Worm (Caenorhabditis elegans) whole organism, L1 larva: Measurements from ENCODE around the gene lips-6.
A peak's percentile ranks its signal among the peaks of the same experiment; 100 is the strongest.

Experiments
- C16A3.4 ChIP-seq: fragments of 150-350 bp; optimal IDR thresholded peaks from 2 replicates; lab custom pipeline; 2014; ENCODE audit warnings: missing biosample characterization, missing genetic modification characterization
- C34B4.2 ChIP-seq: sonication (generic microtip); optimal IDR thresholded peaks from 2 replicates; lab custom pipeline; 2017; ENCODE audit warnings: mild to moderate bottlenecking, missing genetic modification characterization, missing compliant biosample characterization
- Y116A8C.19 ChIP-seq: sonication (generic microtip); optimal IDR thresholded peaks from 2 replicates; lab custom pipeline; 2016; ENCODE audit warnings: missing compliant biosample characterization, missing genetic modification characterization, borderline replicate concordance
- ama-1 ChIP-seq: fragments of 150-350 bp; optimal IDR thresholded peaks from 2 replicates; lab custom pipeline; 2014
- blmp-1 ChIP-seq: fragments of 150-350 bp; optimal IDR thresholded peaks from 2 replicates; lab custom pipeline; 2014; ENCODE audit warnings: missing biosample characterization, missing genetic modification characterization
- ceh-63 ChIP-seq: fragments of 200-800 bp; sonication (Bioruptor generic); optimal IDR thresholded peaks from 2 replicates; lab custom pipeline; 2018; ENCODE audit warnings: mild to moderate bottlenecking, missing genetic modification characterization, missing compliant biosample characterization
- ceh-8 ChIP-seq: fragments of 200-800 bp; sonication (Bioruptor generic); optimal IDR thresholded peaks from 2 replicates; lab custom pipeline; 2018; ENCODE audit warnings: mild to moderate bottlenecking, missing genetic modification characterization, moderate library complexity, missing compliant biosample characterization
- ces-1 ChIP-seq: fragments of 150-350 bp; optimal IDR thresholded peaks from 2 replicates; lab custom pipeline; 2014; ENCODE audit warnings: missing biosample characterization, missing genetic modification reagents, missing genetic modification characterization
- dsc-1 ChIP-seq: sonication (generic microtip); optimal IDR thresholded peaks from 2 replicates; lab custom pipeline; 2016; ENCODE audit warnings: mild to moderate bottlenecking, missing genetic modification characterization, missing compliant biosample characterization
- efl-3 ChIP-seq: fragments of 200-800 bp; sonication (Bioruptor generic); optimal IDR thresholded peaks from 2 replicates; lab custom pipeline; 2018; ENCODE audit warnings: mild to moderate bottlenecking, missing genetic modification characterization, missing compliant biosample characterization
- egl-13 ChIP-seq: sonication (generic microtip); optimal IDR thresholded peaks from 2 replicates; lab custom pipeline; 2016; ENCODE audit warnings: missing genotype, missing genetic modification reagents, missing genetic modification characterization, missing compliant biosample characterization
- egl-27 ChIP-seq, 2 experiments: fragments of 150-350 bp in 1 of 2; sonication (generic microtip); optimal IDR thresholded peaks; 3 replicates each; lab custom pipeline; 2017 to 2018; ENCODE audit warnings: missing biosample characterization in 2 of 2, missing genetic modification characterization in 2 of 2, missing genetic modification reagents in 2 of 2
- elt-2 ChIP-seq: sonication (generic microtip); optimal IDR thresholded peaks from 2 replicates; lab custom pipeline; 2016; ENCODE audit warnings: missing genetic modification characterization, mild to moderate bottlenecking, inconsistent platforms, missing compliant biosample characterization, missing genetic modification reagents
- elt-3 ChIP-seq, 6 experiments: fragments of 150-350 bp in 1 of 6; sonication (generic microtip); optimal IDR thresholded peaks; 2 replicates each; lab custom pipeline; 2017 to 2018; ENCODE audit warnings: missing biosample characterization in 6 of 6, missing genetic modification characterization in 6 of 6, inconsistent platforms in 1 of 6
- fkh-10 ChIP-seq: sonication (generic microtip); optimal IDR thresholded peaks from 2 replicates; lab custom pipeline; 2017; ENCODE audit warnings: missing biosample characterization, missing genetic modification reagents, missing genetic modification characterization
- fkh-4 ChIP-seq: sonication (generic microtip); optimal IDR thresholded peaks from 2 replicates; lab custom pipeline; 2016; ENCODE audit warnings: missing compliant biosample characterization, missing genetic modification characterization, borderline replicate concordance
- fos-1 ChIP-seq: fragments of 150-350 bp; optimal IDR thresholded peaks from 2 replicates; lab custom pipeline; 2014; ENCODE audit warnings: missing biosample characterization, missing genetic modification characterization
- hlh-17 ChIP-seq: fragments of 200-800 bp; sonication (Bioruptor generic); optimal IDR thresholded peaks from 2 replicates; lab custom pipeline; 2018; ENCODE audit warnings: missing genetic modification characterization, mild to moderate bottlenecking, missing compliant biosample characterization, moderate library complexity, borderline replicate concordance
- hlh-4 ChIP-seq: sonication (generic microtip); optimal IDR thresholded peaks from 2 replicates; lab custom pipeline; 2016; ENCODE audit warnings: mild to moderate bottlenecking, missing genetic modification characterization, missing compliant biosample characterization
- irx-1 ChIP-seq: sonication (generic microtip); optimal IDR thresholded peaks from 2 replicates; lab custom pipeline; 2016; ENCODE audit warnings: missing genetic modification characterization, missing compliant biosample characterization
- jun-1 ChIP-seq: fragments of 150-350 bp; optimal IDR thresholded peaks from 2 replicates; lab custom pipeline; 2014; ENCODE audit warnings: missing biosample characterization, missing genetic modification reagents, missing genetic modification characterization
- lin-35 ChIP-seq, 2 experiments: fragments of 150-350 bp; optimal IDR thresholded peaks; 2 replicates each; lab custom pipeline; 2014; ENCODE audit warnings: missing biosample characterization in 2 of 2, missing genetic modification characterization in 2 of 2, missing genetic modification reagents in 2 of 2
- lir-3 ChIP-seq: sonication (generic microtip); optimal IDR thresholded peaks from 2 replicates; lab custom pipeline; 2016; ENCODE audit warnings: mild to moderate bottlenecking, missing genetic modification characterization, moderate library complexity, missing compliant biosample characterization; ENCODE audit not compliant: poor library complexity
- lsy-2 ChIP-seq, 2 experiments: fragments of 150-350 bp; optimal IDR thresholded peaks; 2 replicates each; lab custom pipeline; 2014; ENCODE audit warnings: missing biosample characterization in 2 of 2, missing genetic modification characterization in 2 of 2
- mab-9 ChIP-seq: fragments of 200-800 bp; sonication (Bioruptor generic); IDR thresholded peaks from 2 replicates; pipeline ENCODE4 v1.3.6; 2022; ENCODE audit warnings: missing genetic modification reagents, missing genetic modification characterization, missing compliant biosample characterization
- mdl-1 ChIP-seq, 2 experiments: fragments of 150-350 bp; optimal IDR thresholded peaks; 2 replicates each; lab custom pipeline; 2014 to 2017; ENCODE audit warnings: missing biosample characterization in 2 of 2, missing genetic modification characterization in 2 of 2, inconsistent platforms in 1 of 2
- mep-1 ChIP-seq: fragments of 150-350 bp; optimal IDR thresholded peaks from 2 replicates; lab custom pipeline; 2014; ENCODE audit warnings: missing biosample characterization, missing genetic modification characterization
- nhr-11 ChIP-seq: fragments of 150-350 bp; optimal IDR thresholded peaks from 2 replicates; lab custom pipeline; 2014; ENCODE audit warnings: missing biosample characterization, missing genetic modification characterization
- nhr-12 ChIP-seq: sonication (generic microtip); optimal IDR thresholded peaks from 2 replicates; lab custom pipeline; 2017; ENCODE audit warnings: missing biosample characterization, missing genetic modification characterization
- nhr-20 ChIP-seq: sonication (generic microtip); optimal IDR thresholded peaks from 2 replicates; lab custom pipeline; 2016; ENCODE audit warnings: mild to moderate bottlenecking, missing genetic modification characterization, missing compliant biosample characterization
- nhr-237 ChIP-seq: fragments of 150-350 bp; optimal IDR thresholded peaks from 2 replicates; lab custom pipeline; 2014; ENCODE audit warnings: missing biosample characterization, missing genetic modification characterization
- nhr-28 ChIP-seq: fragments of 150-350 bp; optimal IDR thresholded peaks from 2 replicates; lab custom pipeline; 2014; ENCODE audit warnings: missing biosample characterization, missing genetic modification characterization
- nhr-47 ChIP-seq: sonication (generic microtip); optimal IDR thresholded peaks from 2 replicates; lab custom pipeline; 2016; ENCODE audit warnings: mild to moderate bottlenecking, missing genetic modification characterization, moderate library complexity, missing compliant biosample characterization
- nhr-71 ChIP-seq: sonication (generic microtip); optimal IDR thresholded peaks from 2 replicates; lab custom pipeline; 2016; ENCODE audit warnings: mild to moderate bottlenecking, missing genetic modification characterization, moderate library complexity, missing compliant biosample characterization
- nhr-85 ChIP-seq: sonication (generic microtip); peaks from one replicate; lab custom pipeline; 2016; ENCODE audit warnings: missing genetic modification characterization, inconsistent platforms, missing compliant biosample characterization
- nhr-90 ChIP-seq: sonication (generic microtip); optimal IDR thresholded peaks from 2 replicates; lab custom pipeline; 2016; ENCODE audit warnings: mild to moderate bottlenecking, missing genetic modification characterization, missing compliant biosample characterization; ENCODE audit not compliant: poor library complexity
- pax-3 ChIP-seq: fragments of 200-800 bp; sonication (Bioruptor generic); optimal IDR thresholded peaks from 2 replicates; lab custom pipeline; 2018; ENCODE audit warnings: mild to moderate bottlenecking, missing genetic modification characterization, moderate library complexity, missing compliant biosample characterization
- pqm-1 ChIP-seq: sonication (generic microtip); optimal IDR thresholded peaks from 3 replicates; lab custom pipeline; 2017; ENCODE audit warnings: missing biosample characterization, missing genetic modification characterization
- snpc-4 ChIP-seq: fragments of 150-350 bp; optimal IDR thresholded peaks from 2 replicates; lab custom pipeline; 2014; ENCODE audit warnings: missing biosample characterization, missing genetic modification characterization
- sox-4 ChIP-seq: sonication (generic microtip); optimal IDR thresholded peaks from 2 replicates; lab custom pipeline; 2016; ENCODE audit warnings: missing genetic modification characterization, missing compliant biosample characterization
- sptf-1 ChIP-seq: fragments of 150-350 bp; optimal IDR thresholded peaks from 2 replicates; lab custom pipeline; 2014; ENCODE audit warnings: missing biosample characterization, missing genetic modification characterization
- sup-37 ChIP-seq: fragments of 200-800 bp; sonication (Bioruptor generic); optimal IDR thresholded peaks from 2 replicates; lab custom pipeline; 2018; ENCODE audit warnings: mild to moderate bottlenecking, missing genetic modification characterization, missing compliant biosample characterization
- tbx-2 ChIP-seq: sonication (generic microtip); optimal IDR thresholded peaks from 2 replicates; lab custom pipeline; 2016; ENCODE audit warnings: missing genetic modification characterization, missing compliant biosample characterization
- unc-30 ChIP-seq: sonication (generic microtip); optimal IDR thresholded peaks from 2 replicates; lab custom pipeline; 2017; ENCODE audit warnings: missing biosample characterization, missing genetic modification characterization
- unc-86 ChIP-seq: sonication (generic microtip); optimal IDR thresholded peaks from 2 replicates; lab custom pipeline; 2016; ENCODE audit warnings: missing genetic modification characterization, missing compliant biosample characterization
- unc-98 ChIP-seq: fragments of 200-800 bp; sonication (Bioruptor generic); IDR thresholded peaks from 2 replicates; pipeline ENCODE4 v1.3.6; 2022; ENCODE audit warnings: missing genetic modification characterization, missing compliant biosample characterization
- vab-15 ChIP-seq: sonication (generic microtip); optimal IDR thresholded peaks from 2 replicates; lab custom pipeline; 2017; ENCODE audit warnings: missing genotype, mild to moderate bottlenecking, missing genetic modification characterization, missing compliant biosample characterization
- xbp-1 ChIP-seq: sonication (generic microtip); optimal IDR thresholded peaks from 2 replicates; lab custom pipeline; 2016; ENCODE audit warnings: missing genetic modification characterization, missing compliant biosample characterization
- zip-4 ChIP-seq: fragments of 200-800 bp; sonication (Bioruptor generic); optimal IDR thresholded peaks from 2 replicates; lab custom pipeline; 2018; ENCODE audit warnings: mild to moderate bottlenecking, missing genetic modification characterization, moderate library complexity, missing compliant biosample characterization
- ztf-11 ChIP-seq, 2 experiments: sonication (generic microtip); optimal IDR thresholded peaks; 2 replicates each; lab custom pipeline; 2016 to 2017; ENCODE audit warnings: missing genetic modification characterization in 2 of 2, missing biosample characterization in 1 of 2, missing compliant biosample characterization in 1 of 2

lips-6 gene

DNA sequence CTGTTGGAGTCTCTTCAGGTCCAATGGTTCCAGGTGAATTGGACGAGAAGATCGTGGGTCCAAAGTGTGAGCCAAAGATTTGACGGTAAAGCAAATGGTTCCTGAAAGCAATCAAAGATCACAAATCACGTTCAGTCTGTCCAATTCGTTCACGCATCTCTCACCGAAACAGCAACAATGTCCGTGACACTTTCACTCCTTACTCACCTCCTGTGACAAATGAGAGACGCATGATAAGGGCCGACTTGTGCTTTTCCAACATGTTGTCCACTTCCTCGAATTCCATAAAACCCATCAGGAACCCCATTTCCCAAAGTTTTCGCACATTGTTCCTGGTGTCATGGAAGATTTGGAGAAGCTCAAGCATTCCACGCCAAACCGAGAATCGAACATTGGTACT lies 24.9 kb upstream of the lips-6 start:
- TF ChIP-seq nhr-71 (tag; lab: Kevin White, UChicago) = peak; percentile 2
- no peak for TF ChIP-seq unc-86 (tag; lab: Kevin White, UChicago)
- TF ChIP-seq elt-2 (tag; lab: Kevin White, UChicago) = peak; percentile 14
- TF ChIP-seq lin-35 (GFP tag; optimal IDR thresholded peaks at IDR 0.05; lab: Kevin White, UChicago) = peak in 1 of 2 experiments; percentile 50
- TF ChIP-seq nhr-11 = no peak
- TF ChIP-seq blmp-1 (tag; lab: Kevin White, UChicago) = peak; percentile 64

DNA sequence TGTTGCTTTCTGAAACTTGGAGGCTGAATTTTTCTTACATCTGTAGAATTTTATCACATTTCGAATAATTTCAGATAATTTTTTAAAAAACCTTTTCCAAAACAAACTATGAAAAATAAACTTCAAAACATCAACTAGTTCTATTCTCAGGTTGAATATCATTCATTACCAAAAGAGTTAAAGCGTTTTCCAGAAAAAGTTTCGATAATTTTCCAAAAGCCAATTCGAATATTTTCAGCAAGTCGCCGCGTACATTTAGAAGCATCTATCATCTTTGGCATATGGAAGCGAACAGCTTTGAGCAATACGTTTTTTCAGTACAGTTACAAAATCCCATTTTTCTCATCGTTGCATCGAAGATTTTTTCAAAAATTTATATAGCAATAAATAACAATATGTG lies 21.4 kb upstream of the lips-6 start:
- TF ChIP-seq mdl-1 (tag; optimal IDR thresholded peaks at IDR 0.05; lab: Kevin White, UChicago) (no peak), C34B4.2 (no peak), ztf-11 (tag; optimal IDR thresholded peaks at IDR 0.05; lab: Kevin White, UChicago) (peak in 1 of 2 experiments; percentile 16), mep-1 (tag; lab: Kevin White, UChicago) (peak; percentile 17), ceh-8 (no peak), xbp-1 (tag; lab: Kevin White, UChicago) (no peak), vab-15 (tag; lab: Kevin White, UChicago) (no peak), fkh-10 (no peak), ces-1 (no peak), nhr-12 (tag; lab: Kevin White, UChicago) (no peak), unc-86 (tag; lab: Kevin White, UChicago) (no peak), ceh-63 (GFP tag; lab: Kevin White, UChicago) (no peak), blmp-1 (tag; lab: Kevin White, UChicago) (no peak), snpc-4 (no peak), hlh-17 (GFP tag; lab: Kevin White, UChicago) (no peak), jun-1 (no peak), fkh-4 (no peak), nhr-237 (tag; lab: Kevin White, UChicago) (no peak), lin-35 (GFP tag; optimal IDR thresholded peaks at IDR 0.05; lab: Kevin White, UChicago) (peak in 1 of 2 experiments; percentile 9), tbx-2 (tag; lab: Kevin White, UChicago) (no peak), fos-1 (tag; lab: Kevin White, UChicago) (no peak), irx-1 (tag; lab: Kevin White, UChicago) (no peak), elt-3 (tag; optimal IDR thresholded peaks at IDR 0.05; lab: Kevin White, UChicago) (no peak), Y116A8C.19 (no peak), egl-13 (no peak), elt-2 (tag; lab: Kevin White, UChicago) (no peak), unc-30 (tag; lab: Kevin White, UChicago) (no peak), nhr-28 (tag; lab: Kevin White, UChicago) (no peak), nhr-47 (tag; lab: Kevin White, UChicago) (peak; percentile 42), sptf-1 (tag; lab: Kevin White, UChicago) (no peak), dsc-1 (tag; lab: Kevin White, UChicago) (no peak), sox-4 (tag; lab: Kevin White, UChicago) (no peak), sup-37 (no peak), nhr-85 (tag; lab: Kevin White, UChicago) (no peak), efl-3 (GFP tag; lab: Kevin White, UChicago) (no peak), unc-98 (GFP tag; lab: Robert Waterston, UW) (no peak), pqm-1 (no peak), mab-9 (GFP tag; lab: Robert Waterston, UW) (no peak), nhr-71 (tag; lab: Kevin White, UChicago) (peak; percentile 46), ama-1 (lab: Kevin White, UChicago) (peak; percentile 81), egl-27 (tag; optimal IDR thresholded peaks at IDR 0.05; lab: Kevin White, UChicago) (no peak), nhr-90 (peak; percentile 62), pax-3 (tag; lab: Kevin White, UChicago) (no peak), C16A3.4 (tag; lab: Kevin White, UChicago) (no peak), nhr-20 (tag; lab: Kevin White, UChicago) (no peak), hlh-4 (tag; lab: Kevin White, UChicago) (no peak), lir-3 (no peak), lsy-2 (tag; optimal IDR thresholded peaks at IDR 0.05; lab: Kevin White, UChicago) (peak; percentile 6 to 10), nhr-11 (no peak), zip-4 (GFP tag; lab: Kevin White, UChicago) (no peak)
